Fruit fly (Drosophila melanogaster): ENCODE measurements around the gene CG18628.

The CG18628 gene

DNA sequence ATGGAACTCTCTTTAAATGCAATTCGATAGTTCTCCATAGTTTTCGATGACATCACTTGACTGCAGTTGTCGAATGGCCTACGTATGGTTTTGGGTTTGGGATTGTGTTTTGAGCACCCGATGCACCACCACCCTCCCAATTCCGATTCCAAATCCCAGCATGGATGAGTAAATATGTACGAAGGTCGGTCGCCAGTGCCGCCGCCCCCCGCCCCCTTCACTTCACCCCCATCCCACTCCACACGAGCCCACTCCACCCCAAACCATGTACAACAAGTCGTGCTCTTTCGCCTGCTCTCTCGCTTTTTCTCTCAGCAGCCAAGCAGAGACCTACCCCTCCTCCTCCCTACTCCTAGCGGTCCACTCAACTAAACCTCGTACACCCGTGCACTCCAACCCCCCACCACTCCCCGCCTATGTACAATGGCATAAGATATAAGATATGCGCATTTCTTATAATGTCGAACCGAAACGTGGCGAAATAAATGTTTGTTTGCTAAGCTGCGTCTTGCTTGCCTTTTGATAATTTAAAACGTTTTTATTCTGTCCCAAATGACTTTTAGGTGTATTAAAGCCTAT, 41.3 kb downstream of the CG18628 start (continued):
- TF ChIP-seq crol (GFP tag; IDR thresholded peaks at IDR 0.05) (peak; percentile 99), CG3847 (GFP tag; IDR thresholded peaks at IDR 0.05) (0 out of 2 replicates have a peak, but pooled peaks have one; percentile 30), emc (GFP tag; optimal IDR thresholded peaks at IDR 0.05) (no peak), CG17829 (tag; optimal IDR thresholded peaks at IDR 0.05) (no peak), so (GFP tag; IDR thresholded peaks at IDR 0.05) (peak; percentile 40; the same call in 1 of the 3 replicates), Med (GFP tag) (peak; percentile 71), oc (tag; optimal IDR thresholded peaks at IDR 0.05) (peak; percentile 19), lov (optimal IDR thresholded peaks at IDR 0.05) (no peak), lov (GFP tag; IDR thresholded peaks at IDR 0.05) (0 out of 3 replicates have a peak, but pooled peaks have one; percentile 56), CG10979 (tag; optimal IDR thresholded peaks at IDR 0.05) (no peak), cg (GFP tag; optimal IDR thresholded peaks at IDR 0.05) (peak; percentile 10), otp (GFP tag; IDR thresholded peaks at IDR 0.05) (peak; percentile 51; the same call in 1 of the 3 replicates), Dip2 (GFP tag; IDR thresholded peaks at IDR 0.05) (no peak), CG17186 (GFP tag; optimal IDR thresholded peaks at IDR 0.05) (no peak), CG15514 (GFP tag; optimal IDR thresholded peaks at IDR 0.05) (peak; percentile 35), ken (GFP tag; IDR thresholded peaks at IDR 0.05) (no peak), Hey (tag; optimal IDR thresholded peaks at IDR 0.05) (peak; percentile 7), sens (GFP tag) (peak; percentile 55), Kr (GFP tag; optimal IDR thresholded peaks at IDR 0.05) (no peak), CG14014 (GFP tag; IDR thresholded peaks at IDR 0.05) (0 out of 2 replicates have a peak, but pooled peaks have one; percentile 10), ATbp (GFP tag; optimal IDR thresholded peaks at IDR 0.05) (no peak), mirr (GFP tag; optimal IDR thresholded peaks at IDR 0.05) (peak; percentile 18), CG9876 (GFP tag; optimal IDR thresholded peaks at IDR 0.05) (no peak), TFAM (GFP tag; optimal IDR thresholded peaks at IDR 0.05) (no peak), HLH54F (GFP tag; optimal IDR thresholded peaks at IDR 0.05) (no peak), bigmax (GFP tag; optimal IDR thresholded peaks at IDR 0.05) (no peak), pros (GFP tag; optimal IDR thresholded peaks at IDR 0.05) (peak; percentile 96), chinmo (GFP tag; IDR thresholded peaks at IDR 0.05; ENCODE audit: partially characterized antibody) (peak; percentile 92), CG30020 (tag; optimal IDR thresholded peaks at IDR 0.05) (no peak), CG32767 (GFP tag; IDR thresholded peaks at IDR 0.05) (no peak), ttk (GFP tag; IDR thresholded peaks at IDR 0.05) (peak; percentile 42; the same call in 1 of the 2 replicates), CG6689 (GFP tag; IDR thresholded peaks at IDR 0.05) (peak; percentile 44; the same call in 1 of the 2 replicates), Meics (GFP tag; optimal IDR thresholded peaks at IDR 0.05) (peak; percentile 16), z (GFP tag; IDR thresholded peaks at IDR 0.05) (peak; percentile 66; the same call in 1 of the 3 replicates), Sin3A (optimal IDR thresholded peaks at IDR 0.05) (no peak), CG42726 (GFP tag; IDR thresholded peaks at IDR 0.05; ENCODE audit: partially characterized antibody) (0 out of 2 replicates have a peak, but pooled peaks have one; percentile 38), rib (GFP tag; IDR thresholded peaks at IDR 0.05) (peak; percentile 65; the same call in 1 of the 2 replicates), CG17912 (GFP tag; optimal IDR thresholded peaks at IDR 0.05) (no peak), lab (GFP tag; optimal IDR thresholded peaks at IDR 0.05) (peak; percentile 20), CG13894 (tag; optimal IDR thresholded peaks at IDR 0.05) (peak; percentile 0)

DNA sequence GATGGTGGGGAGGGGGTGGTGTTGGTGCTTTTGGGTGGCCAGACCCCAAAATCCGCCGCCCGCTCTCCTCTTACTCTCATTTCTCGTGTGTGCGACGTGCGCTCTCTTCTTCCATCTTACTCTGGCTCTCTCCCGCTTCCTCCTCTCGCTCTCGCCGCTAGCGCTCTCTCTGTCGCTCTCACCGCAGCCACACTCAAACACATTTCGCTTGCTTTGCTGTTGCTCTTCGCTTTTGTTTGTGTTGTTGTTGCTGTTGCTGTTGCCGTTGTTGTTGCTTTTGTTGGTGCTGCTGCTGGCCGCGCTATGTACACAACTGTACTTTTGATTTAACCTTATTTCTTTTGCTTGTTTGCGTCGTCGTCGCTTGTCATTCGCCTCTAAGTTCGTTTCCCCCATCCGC, 42.3 kb downstream of the CG18628 start:
- no peak for TF ChIP-seq ems (GFP tag; optimal IDR thresholded peaks at IDR 0.05)
- no peak for TF ChIP-seq CG4328 (GFP tag; optimal IDR thresholded peaks at IDR 0.05)
- TF ChIP-seq CkIIα-i1 (GFP tag; IDR thresholded peaks at IDR 0.05), result no peak
- TF ChIP-seq Tbp (GFP tag; optimal IDR thresholded peaks at IDR 0.05), result no peak
- no peak for TF ChIP-seq tna (GFP tag; IDR thresholded peaks at IDR 0.05; ENCODE audit: partially characterized antibody)
- no peak for TF ChIP-seq stc (GFP tag; IDR thresholded peaks at IDR 0.05)
- no peak for TF ChIP-seq kay (GFP tag; optimal IDR thresholded peaks at IDR 0.05)
- no peak for TF ChIP-seq slou (GFP tag; optimal IDR thresholded peaks at IDR 0.05)
- no peak for TF ChIP-seq pho (GFP tag; optimal IDR thresholded peaks at IDR 0.05)
- no peak for TF ChIP-seq CG1647 (GFP tag; optimal IDR thresholded peaks at IDR 0.05)
- peak; percentile 20 for TF ChIP-seq lbe (GFP tag; optimal IDR thresholded peaks at IDR 0.05)
- peak; percentile 23 for TF ChIP-seq scrt (GFP tag; optimal IDR thresholded peaks at IDR 0.05)
- TF ChIP-seq ERR (GFP tag; optimal IDR thresholded peaks at IDR 0.05), result peak; percentile 11
- no peak for TF ChIP-seq chif (GFP tag; optimal IDR thresholded peaks at IDR 0.05)
